Worm (Caenorhabditis elegans) whole organism, L4/young adult: Measurements from ENCODE around the gene T23E7.2.

Source experiments
- W03F9.2 ChIP-seq: fragments of 150-350 bp; optimal IDR thresholded peaks from 2 replicates; lab custom pipeline; 2014; ENCODE audit warnings: missing biosample characterization, missing genetic modification characterization
- dao-5 ChIP-seq: sonication (generic microtip); optimal IDR thresholded peaks from 2 replicates; lab custom pipeline; 2016; ENCODE audit warnings: missing genotype, missing genetic modification characterization, moderate library complexity, missing compliant biosample characterization
- him-1 ChIP-seq: sonication (generic microtip); optimal IDR thresholded peaks from 2 replicates; lab custom pipeline; 2016; ENCODE audit warnings: missing genotype, missing genetic modification reagents, missing genetic modification characterization, missing compliant biosample characterization

DNA sequence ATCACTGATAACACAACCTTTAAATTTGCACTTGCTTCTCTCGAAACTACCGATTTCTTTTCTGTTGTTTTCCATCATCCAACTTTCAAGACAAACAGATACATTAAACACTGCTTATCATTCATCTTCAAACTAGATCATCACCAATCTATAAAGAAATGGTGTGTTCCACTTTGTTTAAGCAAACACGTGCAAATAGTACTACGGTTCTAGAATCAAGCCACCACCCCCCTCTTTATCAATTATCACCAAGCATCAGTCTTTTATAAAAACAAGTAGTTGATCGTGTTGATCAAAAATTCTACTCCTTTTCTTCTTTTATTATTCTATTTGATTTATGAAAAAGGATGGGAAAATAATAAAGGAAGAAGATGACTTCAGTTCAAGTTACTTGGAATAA lies 32.4 kb upstream of the T23E7.2 start:
- TF ChIP-seq him-1 (no peak), dao-5 (no peak), W03F9.2 (tag; lab: Kevin White, UChicago) (no peak)
